Worm (Caenorhabditis elegans) whole organism, L4/young adult: ENCODE data around the gene gly-4.

Source experiments
- W03F9.2 ChIP-seq: fragments of 150-350 bp; optimal IDR thresholded peaks from 2 replicates; lab custom pipeline; 2014; ENCODE audit warnings: missing biosample characterization, missing genetic modification characterization
- dao-5 ChIP-seq: sonication (generic microtip); optimal IDR thresholded peaks from 2 replicates; lab custom pipeline; 2016; ENCODE audit warnings: missing genotype, missing genetic modification characterization, moderate library complexity, missing compliant biosample characterization
- him-1 ChIP-seq: sonication (generic microtip); optimal IDR thresholded peaks from 2 replicates; lab custom pipeline; 2016; ENCODE audit warnings: missing genotype, missing genetic modification reagents, missing genetic modification characterization, missing compliant biosample characterization

gly-4 gene

ce11 chrV:19882916-19883315 is 12.2 kb downstream of the gly-4 start, which contains the start of gene Y116F11B.13:
Y116F11B.13 (plus strand) TSS chrV:19883216.
- TF ChIP-seq dao-5, result no peak
- TF ChIP-seq him-1 (tag; lab: Kevin White, UChicago), result no peak
- no peak for TF ChIP-seq W03F9.2

DNA sequence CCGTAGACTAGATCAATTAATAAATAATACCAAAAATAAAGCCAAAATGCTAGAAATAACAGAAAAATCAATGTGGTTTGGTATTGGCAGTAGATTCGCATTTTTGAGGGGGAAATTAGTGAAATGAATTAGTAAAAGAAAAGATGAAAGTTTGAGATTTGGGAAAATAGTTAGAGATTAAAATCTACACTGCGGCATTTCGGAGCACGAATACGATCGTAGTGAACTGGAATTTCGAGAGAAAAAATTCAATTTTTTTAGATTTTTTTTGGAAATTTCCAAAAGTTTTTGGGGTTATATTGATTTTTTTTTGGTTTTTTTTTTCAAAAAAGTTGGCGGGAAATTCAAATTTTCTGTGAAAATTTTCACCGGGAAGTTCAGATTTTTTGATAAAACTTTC is 27.3 kb downstream of the gly-4 start, which contains the start of gene Y116F11B.9:
Gene Y116F11B.9, minus strand, starts transcription at position 101 of the 400 bp plus-strand sequence.
- no peak for TF ChIP-seq dao-5
- no peak for TF ChIP-seq W03F9.2
- no peak for TF ChIP-seq him-1 (tag; lab: Kevin White, UChicago)

- TF ChIP-seq W03F9.2 (no peak), him-1 (tag; lab: Kevin White, UChicago) (no peak)
Measured at ce11 chrV:19860225-19860624, 34.9 kb downstream of the gly-4 start.

DNA sequence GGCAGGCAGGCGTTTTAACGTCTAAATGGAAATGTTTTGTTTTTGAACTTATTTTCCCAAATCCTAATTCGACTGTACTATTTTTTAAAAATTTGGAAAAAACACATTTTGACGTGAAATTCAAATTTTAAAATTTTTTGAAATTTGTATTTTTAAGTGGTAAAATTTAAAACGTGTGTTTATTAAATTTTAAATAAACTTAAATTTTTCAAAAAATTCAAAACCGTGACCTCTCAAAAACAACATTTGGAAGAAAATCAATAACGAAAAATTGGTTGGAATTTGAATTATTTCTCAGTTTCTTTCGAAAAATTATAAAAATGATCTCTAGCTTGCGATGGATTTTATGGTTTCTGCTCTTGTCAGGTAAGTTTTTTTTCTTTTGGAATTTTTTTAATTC is 37.8 kb downstream of the gly-4 start, which contains the start of gene Y116F11B.8:
Gene Y116F11B.8, plus strand, starts transcription at position 301 of the 400 bp plus-strand sequence.
- TF ChIP-seq dao-5, result no peak
- no peak for TF ChIP-seq him-1 (tag; lab: Kevin White, UChicago)
- TF ChIP-seq W03F9.2, result no peak

ce11 chrV:19856933-19857332 is 38.2 kb downstream of the gly-4 start:
- TF ChIP-seq dao-5 (no peak), him-1 (tag; lab: Kevin White, UChicago) (no peak), W03F9.2 (no peak)

ce11 chrV:19856335-19856734 is 38.8 kb downstream of the gly-4 start:
- TF ChIP-seq him-1 (tag; lab: Kevin White, UChicago), result no peak
- no peak for TF ChIP-seq dao-5
- TF ChIP-seq W03F9.2, result no peak

DNA sequence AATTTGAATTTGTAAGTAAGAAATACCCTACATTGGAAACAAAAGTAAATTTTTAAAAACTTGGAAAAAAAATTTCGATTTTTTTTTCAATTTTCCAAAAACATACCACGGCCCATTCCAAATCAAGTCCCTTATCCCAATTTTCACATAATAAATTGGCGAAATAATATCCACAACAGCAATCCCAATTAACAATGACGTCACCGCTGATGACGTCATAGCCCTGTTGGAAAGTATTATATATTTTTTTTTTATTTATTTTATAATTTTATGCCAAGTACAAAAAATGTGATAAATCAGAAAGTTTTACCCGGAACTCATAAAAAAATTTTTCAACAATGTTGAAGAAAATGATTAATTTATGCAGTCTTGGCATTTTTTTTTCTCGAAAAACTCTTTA is 41.5 kb downstream of the gly-4 start:
- no peak for TF ChIP-seq dao-5
- no peak for TF ChIP-seq him-1 (tag; lab: Kevin White, UChicago)
- no peak for TF ChIP-seq W03F9.2

DNA sequence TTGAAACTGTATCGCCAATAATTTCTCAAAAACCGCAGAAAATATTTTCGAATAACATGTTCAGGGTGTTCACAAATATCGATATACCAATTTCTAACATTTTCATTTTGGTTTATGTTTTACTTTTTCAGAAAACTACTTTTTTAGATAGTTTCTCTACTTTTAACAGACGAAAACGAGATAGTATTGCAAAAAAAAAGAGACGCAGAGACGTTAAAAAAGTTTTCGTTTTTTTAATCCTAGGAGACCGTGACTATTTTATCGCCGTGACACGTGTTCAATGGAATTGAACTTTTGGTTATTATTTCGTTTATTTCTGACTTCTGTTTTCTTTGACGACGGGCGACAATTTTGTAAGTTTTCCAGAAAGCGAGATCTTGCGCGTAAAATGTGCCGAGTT is 47.1 kb downstream of the gly-4 start, which contains the start of gene Y116F11B.7:
Gene Y116F11B.7, plus strand, starts transcription at position 301 of the 400 bp plus-strand sequence.
- no peak for TF ChIP-seq him-1 (tag; lab: Kevin White, UChicago)
- no peak for TF ChIP-seq W03F9.2
- TF ChIP-seq dao-5, result no peak

ce11 chrV:19845927-19846845 is 49.0 kb downstream of the gly-4 start, which contains the start of gene Y116F11B.6:
Y116F11B.6 (minus strand) TSS chrV:19845977.
- TF ChIP-seq W03F9.2, result no peak
- no peak for TF ChIP-seq him-1 (tag; lab: Kevin White, UChicago)
- TF ChIP-seq dao-5, result no peak

DNA sequence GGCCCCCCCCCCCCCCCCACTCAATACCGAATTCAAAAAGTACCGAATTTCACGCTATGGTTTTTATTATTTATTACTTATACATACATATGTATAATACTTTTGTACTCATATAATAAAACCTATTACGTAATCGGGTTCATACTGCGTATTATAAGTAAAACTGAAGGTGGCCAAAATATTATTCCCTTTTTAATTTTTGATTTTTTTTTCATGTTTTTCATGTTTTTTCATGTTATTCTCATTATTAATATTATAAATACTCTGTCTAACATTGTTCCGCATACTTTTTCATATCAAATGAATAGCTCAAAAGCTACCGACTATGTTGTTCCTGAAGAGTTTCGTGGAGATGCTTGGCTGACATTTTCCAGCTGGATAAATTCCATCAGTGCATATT is 59.0 kb downstream of the gly-4 start, which contains the start of gene srw-38:
Gene srw-38, plus strand, starts transcription at position 301 of the 400 bp plus-strand sequence.
- TF ChIP-seq him-1 (tag; lab: Kevin White, UChicago), result no peak
- TF ChIP-seq dao-5, result no peak
- no peak for TF ChIP-seq W03F9.2

- TF ChIP-seq him-1 (tag; lab: Kevin White, UChicago) (no peak), dao-5 (no peak), W03F9.2 (no peak)
Measured at ce11 chrV:19831588-19831987, 63.6 kb downstream of the gly-4 start.
